Worm (Caenorhabditis elegans) whole organism, L2 larva: ENCODE measurements around the gene fbxb-46.

Source experiments
- F13H6.1 ChIP-seq: sonication (generic microtip); optimal IDR thresholded peaks from 2 replicates; lab custom pipeline; 2016; ENCODE audit warnings: missing genetic modification characterization, missing compliant biosample characterization
- blmp-1 ChIP-seq: sonication (generic microtip); optimal IDR thresholded peaks from 2 replicates; lab custom pipeline; 2017; ENCODE audit warnings: missing genetic modification characterization, mild to moderate bottlenecking, missing compliant biosample characterization, antibody characterized with exemption, moderate library complexity; ENCODE audit not compliant: insufficient read depth
- ceh-16 ChIP-seq: fragments of 150-350 bp; optimal IDR thresholded peaks from 2 replicates; lab custom pipeline; 2014; ENCODE audit warnings: missing biosample characterization, missing genetic modification characterization
- elt-3 ChIP-seq: sonication (generic microtip); optimal IDR thresholded peaks from 2 replicates; lab custom pipeline; 2017; ENCODE audit warnings: missing biosample characterization, missing genetic modification characterization
- fos-1 ChIP-seq: fragments of 150-350 bp; optimal IDR thresholded peaks from 2 replicates; lab custom pipeline; 2014; ENCODE audit warnings: missing biosample characterization, missing genetic modification characterization
- lin-13 ChIP-seq: fragments of 150-350 bp; optimal IDR thresholded peaks from 2 replicates; lab custom pipeline; 2014; ENCODE audit warnings: missing biosample characterization, missing genetic modification reagents, missing genetic modification characterization
- lin-39 ChIP-seq: fragments of 150-350 bp; optimal IDR thresholded peaks from 2 replicates; lab custom pipeline; 2014; ENCODE audit warnings: missing biosample characterization, missing genetic modification reagents, missing genetic modification characterization
- lsy-2 ChIP-seq, 2 experiments: fragments of 150-350 bp in 1 of 2; sonication (generic microtip) in 1 of 2; optimal IDR thresholded peaks; 2 replicates each; lab custom pipeline; 2014 to 2017; ENCODE audit warnings: missing biosample characterization in 2 of 2, missing genetic modification characterization in 2 of 2
- nhr-11 ChIP-seq: fragments of 150-350 bp; optimal IDR thresholded peaks from 2 replicates; lab custom pipeline; 2014; ENCODE audit warnings: missing biosample characterization, missing genetic modification characterization
- nhr-12 ChIP-seq: fragments of 150-350 bp; optimal IDR thresholded peaks from 2 replicates; lab custom pipeline; 2014; ENCODE audit warnings: missing biosample characterization, missing genetic modification characterization
- nhr-25 ChIP-seq: fragments of 150-350 bp; sonication (generic microtip); optimal IDR thresholded peaks from 3 replicates; lab custom pipeline; 2014; ENCODE audit warnings: missing biosample characterization, missing genetic modification characterization
- unc-39 ChIP-seq: fragments of 150-350 bp; optimal IDR thresholded peaks from 2 replicates; lab custom pipeline; 2014; ENCODE audit warnings: missing biosample characterization, missing genetic modification characterization
- zag-1 ChIP-seq: fragments of 150-350 bp; optimal IDR thresholded peaks from 2 replicates; lab custom pipeline; 2014; ENCODE audit warnings: missing biosample characterization, missing genetic modification characterization

DNA sequence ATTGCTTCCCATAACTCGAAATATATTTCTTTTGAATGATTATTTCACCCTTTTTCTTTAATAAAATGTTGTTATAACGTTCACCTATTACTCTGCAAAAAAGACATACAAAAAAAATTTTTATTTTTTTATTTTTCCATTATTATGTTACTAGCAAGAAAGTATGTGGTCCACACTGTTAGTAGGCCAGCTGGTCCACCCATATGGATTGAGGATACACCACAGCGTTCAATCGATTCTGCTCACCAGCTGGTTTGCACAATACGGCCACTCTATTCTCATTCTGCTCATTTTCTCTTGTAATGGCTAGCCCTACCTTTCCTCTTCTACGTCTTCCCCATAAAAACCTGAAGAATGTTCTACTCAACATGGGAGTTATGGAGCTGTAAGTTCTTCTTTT is 32.3 kb downstream of the fbxb-46 start, which contains the start of gene fbxb-44:
- TF ChIP-seq nhr-11 (tag; lab: Kevin White, UChicago): no peak
- no peak for TF ChIP-seq nhr-25 (tag; lab: Kevin White, UChicago)
- no peak for TF ChIP-seq lin-13
- TF ChIP-seq blmp-1 (tag; lab: Kevin White, UChicago): no peak
- no peak for TF ChIP-seq F13H6.1
- no peak for TF ChIP-seq nhr-12 (tag; lab: Kevin White, UChicago)
- TF ChIP-seq lsy-2 (tag; optimal IDR thresholded peaks at IDR 0.05; lab: Kevin White, UChicago): no peak
- TF ChIP-seq fos-1 (tag; lab: Kevin White, UChicago): no peak
- TF ChIP-seq zag-1 (tag; lab: Kevin White, UChicago): no peak
- no peak for TF ChIP-seq unc-39 (tag; lab: Kevin White, UChicago)
- no peak for TF ChIP-seq elt-3 (tag; lab: Kevin White, UChicago)
- TF ChIP-seq ceh-16 (tag; lab: Kevin White, UChicago): no peak
- no peak for TF ChIP-seq lin-39 (tag; lab: Kevin White, UChicago)
